Worm (Caenorhabditis elegans) whole organism, midembryonic: Measurements from ENCODE around the gene ifc-1.

Experiments
- T22C8.4 ChIP-seq: fragments of 200-800 bp; sonication (Bioruptor generic); IDR thresholded peaks from 2 replicates; pipeline ENCODE4 v1.3.6; 2022; ENCODE audit warnings: missing genetic modification characterization, missing compliant biosample characterization
- cog-1 ChIP-seq: sonication (generic microtip); optimal IDR thresholded peaks from 2 replicates; lab custom pipeline; 2016; ENCODE audit warnings: missing genetic modification characterization, missing compliant biosample characterization
- flt-1 ChIP-seq: fragments of 200-800 bp; sonication (Bioruptor generic); IDR thresholded peaks from 2 replicates; pipeline ENCODE4 v1.3.6; 2022; ENCODE audit warnings: missing genetic modification characterization, missing compliant biosample characterization
- klf-2 ChIP-seq: fragments of 200-800 bp; sonication (Bioruptor generic); conservative IDR thresholded peaks from 2 replicates; pipeline ENCODE4 v1.3.6; 2022; ENCODE audit warnings: missing genetic modification reagents, missing genetic modification characterization, missing compliant biosample characterization
- med-1 ChIP-seq: sonication (generic microtip); optimal IDR thresholded peaks from 2 replicates; lab custom pipeline; 2017; ENCODE audit warnings: missing genetic modification characterization, mild to moderate bottlenecking, missing compliant biosample characterization, antibody characterized with exemption, missing genetic modification reagents; ENCODE audit not compliant: insufficient read depth
- ref-1 ChIP-seq: fragments of 200-800 bp; sonication (Bioruptor generic); conservative IDR thresholded peaks from 2 replicates; pipeline ENCODE4 v1.3.6; 2022; ENCODE audit warnings: missing genetic modification reagents, missing genetic modification characterization, missing compliant biosample characterization
- tab-1 ChIP-seq: fragments of 200-800 bp; sonication (Bioruptor generic); IDR thresholded peaks from 2 replicates; pipeline ENCODE4 v1.3.6; 2022; ENCODE audit warnings: missing genetic modification characterization, missing compliant biosample characterization
- ztf-23 ChIP-seq: fragments of 200-800 bp; sonication (Bioruptor generic); IDR thresholded peaks from 2 replicates; pipeline ENCODE4 v1.3.6; 2022; ENCODE audit warnings: missing genetic modification reagents, missing genetic modification characterization, missing compliant biosample characterization
- ztf-29 ChIP-seq: fragments of 200-800 bp; sonication (Bioruptor generic); IDR thresholded peaks from 2 replicates; pipeline ENCODE4 v1.3.6; 2022; ENCODE audit warnings: missing genetic modification reagents, missing genetic modification characterization, missing compliant biosample characterization

ifc-1 gene

DNA sequence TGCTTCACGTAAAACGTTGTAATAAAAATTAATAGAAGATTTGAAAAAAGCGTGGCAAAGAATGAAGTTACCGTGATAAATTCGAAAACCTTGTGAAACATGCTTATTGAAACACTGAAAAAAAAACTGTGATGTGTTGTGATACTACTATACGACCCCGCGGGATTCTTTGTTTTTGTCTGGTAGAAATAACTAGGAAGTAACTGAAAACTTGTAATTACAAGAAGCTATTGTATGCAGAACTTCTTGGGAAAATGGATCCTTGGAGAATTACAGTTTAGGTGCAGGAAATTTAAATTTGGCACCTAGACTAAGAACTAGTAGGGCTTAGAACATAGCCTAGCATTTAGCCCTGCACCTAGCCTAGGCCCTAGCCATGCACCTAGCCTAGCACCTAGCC, 1.4 kb upstream of the ifc-1 start, which contains the start of gene str-39:
Gene str-39 (minus strand): TSS at position 101 of the 400 bp plus-strand sequence.
- TF ChIP-seq tab-1 (no peak), med-1 (GFP tag; lab: Kevin White, UChicago) (no peak), klf-2 (no peak), flt-1 (GFP tag; lab: Robert Waterston, UW) (no peak), ref-1 (GFP tag; lab: Robert Waterston, UW) (no peak), cog-1 (tag; lab: Kevin White, UChicago) (no peak)

DNA sequence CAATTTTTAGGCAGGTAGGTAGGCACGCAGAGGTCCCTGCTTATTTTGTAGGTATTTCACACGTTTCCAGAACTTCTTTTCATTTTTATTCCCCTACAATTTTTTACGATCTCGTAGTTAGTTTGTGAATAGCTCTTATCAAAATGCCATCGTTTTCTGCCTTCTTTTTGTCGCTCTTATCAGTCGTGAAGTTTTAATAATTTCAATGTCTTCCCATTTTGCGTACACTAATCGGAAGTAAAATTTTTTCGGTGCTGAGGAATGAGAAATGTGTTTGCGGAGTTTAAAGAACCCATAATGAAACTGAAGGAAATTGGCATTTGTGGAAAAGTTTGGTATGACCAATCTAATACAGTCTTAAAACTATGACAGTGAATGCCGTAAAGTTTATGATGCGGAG, 837 bp upstream of the ifc-1 start:
- TF ChIP-seq klf-2 (no peak), ztf-29 (GFP tag; lab: Robert Waterston, UW) (no peak), T22C8.4 (GFP tag; lab: Robert Waterston, UW) (no peak), med-1 (GFP tag; lab: Kevin White, UChicago) (no peak), ref-1 (GFP tag; lab: Robert Waterston, UW) (no peak)

DNA sequence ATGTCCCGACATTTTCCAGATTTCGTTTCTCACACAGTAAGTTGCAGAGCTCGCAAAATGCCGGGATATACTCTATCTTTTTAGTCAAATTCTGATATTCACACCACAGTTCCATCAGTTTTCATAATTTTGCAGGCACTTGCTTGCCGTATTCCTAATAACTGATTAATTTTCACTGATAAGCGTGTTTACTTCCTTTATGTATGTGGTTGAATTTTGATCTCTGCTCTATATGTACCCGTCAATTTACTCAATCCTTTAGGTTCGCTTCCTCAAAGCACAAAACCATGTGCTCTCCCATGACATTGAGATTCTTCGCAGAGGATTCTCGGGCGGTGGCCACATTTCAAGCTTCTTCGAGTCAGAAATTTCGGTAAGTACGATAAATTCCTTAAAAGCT, 372 bp downstream of the ifc-1 start:
- no peak for TF ChIP-seq klf-2
- TF ChIP-seq cog-1 (tag; lab: Kevin White, UChicago), result no peak
- TF ChIP-seq med-1 (GFP tag; lab: Kevin White, UChicago), result no peak
- no peak for TF ChIP-seq flt-1 (GFP tag; lab: Robert Waterston, UW)
- no peak for TF ChIP-seq ztf-23 (GFP tag; lab: Robert Waterston, UW)
- TF ChIP-seq T22C8.4 (GFP tag; lab: Robert Waterston, UW), result no peak
- TF ChIP-seq tab-1, result no peak
- no peak for TF ChIP-seq ref-1 (GFP tag; lab: Robert Waterston, UW)
- TF ChIP-seq ztf-29 (GFP tag; lab: Robert Waterston, UW), result no peak

DNA sequence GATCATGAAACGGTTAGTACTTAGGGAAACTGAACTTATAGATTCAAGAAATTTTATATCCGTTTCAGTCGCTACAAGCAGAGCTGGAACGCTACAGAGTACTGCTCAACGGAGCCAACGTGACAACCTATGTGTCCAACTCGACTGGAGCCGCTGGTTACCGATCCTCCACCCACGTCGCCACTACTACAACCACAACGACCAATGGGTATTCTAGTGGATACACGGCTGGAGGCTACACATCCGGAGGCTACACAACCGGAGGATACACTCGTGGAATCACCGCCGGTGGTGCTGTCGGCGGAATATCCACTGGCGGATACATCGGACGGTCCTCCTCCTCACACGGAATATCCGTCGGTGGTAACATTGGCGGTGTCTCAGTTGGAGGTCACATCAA, 1.9 kb downstream of the ifc-1 start:
- TF ChIP-seq tab-1, result no peak
- TF ChIP-seq klf-2, result no peak

DNA sequence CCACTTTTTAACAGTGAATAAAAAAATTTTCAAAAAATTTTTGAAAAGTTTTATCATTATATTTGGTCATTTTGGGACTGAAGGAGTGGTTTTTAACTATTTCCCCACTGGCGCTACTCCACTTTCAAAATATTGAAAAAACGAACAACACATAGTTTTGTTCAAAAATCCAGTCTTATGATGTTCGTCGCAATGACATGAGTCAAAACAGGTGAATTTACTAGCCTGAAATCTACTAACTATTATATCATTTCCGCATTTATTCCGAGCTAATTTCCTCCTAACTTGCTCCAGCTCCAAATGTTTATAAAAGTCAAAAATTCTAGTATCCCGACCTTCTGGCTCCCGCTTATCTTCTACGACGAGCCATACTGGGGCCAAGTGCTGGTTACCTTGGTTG, 3.2 kb downstream of the ifc-1 start, which contains the start of gene sre-24:
Gene sre-24 (plus strand): TSS at position 301 of the 400 bp plus-strand sequence.
- TF ChIP-seq flt-1 (GFP tag; lab: Robert Waterston, UW), result no peak

DNA sequence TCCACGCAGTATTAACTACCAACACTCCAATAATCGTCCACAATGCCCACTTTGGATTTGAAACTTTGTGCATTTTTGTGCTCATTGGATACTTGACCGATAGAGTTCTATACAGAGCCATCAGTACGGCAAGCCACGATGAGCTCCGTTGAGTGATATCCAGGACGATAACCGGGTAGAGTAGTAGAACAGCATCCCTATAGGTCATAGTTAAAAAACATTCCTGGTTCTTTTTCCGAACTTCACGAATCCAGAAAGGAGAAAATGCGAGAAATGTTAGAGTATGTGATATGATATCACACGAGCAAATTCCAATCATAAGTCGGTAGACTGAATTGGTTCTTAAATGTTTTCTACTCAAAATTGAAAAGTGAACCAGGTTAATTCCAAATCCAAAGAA, 7.1 kb downstream of the ifc-1 start:
- TF ChIP-seq ref-1 (GFP tag; lab: Robert Waterston, UW), result no peak
- no peak for TF ChIP-seq klf-2
- TF ChIP-seq cog-1 (tag; lab: Kevin White, UChicago), result no peak
- no peak for TF ChIP-seq ztf-23 (GFP tag; lab: Robert Waterston, UW)
- TF ChIP-seq med-1 (GFP tag; lab: Kevin White, UChicago), result no peak
- TF ChIP-seq tab-1, result no peak
- TF ChIP-seq flt-1 (GFP tag; lab: Robert Waterston, UW), result no peak
- no peak for TF ChIP-seq T22C8.4 (GFP tag; lab: Robert Waterston, UW)
- TF ChIP-seq ztf-29 (GFP tag; lab: Robert Waterston, UW), result no peak

DNA sequence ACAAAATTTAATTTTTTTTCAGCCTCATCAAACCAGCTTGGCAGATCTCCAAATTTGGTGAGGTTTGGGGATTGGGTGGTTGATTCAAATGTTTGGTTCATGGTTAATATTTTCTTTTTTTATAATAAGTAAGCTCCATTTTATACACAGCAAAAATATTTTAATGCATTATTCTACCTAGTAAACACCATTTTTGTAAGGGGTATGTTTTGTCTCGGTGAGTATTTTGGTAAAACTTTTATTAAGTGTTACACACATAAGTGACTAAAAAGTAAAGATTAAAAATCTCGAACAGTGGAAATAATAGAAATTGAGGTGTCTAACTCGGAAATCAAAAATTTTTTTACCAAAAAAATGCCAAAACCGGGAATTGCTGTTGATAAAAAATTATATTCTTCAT, 7.5 kb downstream of the ifc-1 start, which contains the start of gene srw-4:
Gene srw-4 (minus strand): TSS at position 101 of the 400 bp plus-strand sequence.
- no peak for TF ChIP-seq T22C8.4 (GFP tag; lab: Robert Waterston, UW)
- TF ChIP-seq ztf-23 (GFP tag; lab: Robert Waterston, UW), result no peak
- no peak for TF ChIP-seq med-1 (GFP tag; lab: Kevin White, UChicago)
- TF ChIP-seq tab-1, result no peak
- TF ChIP-seq ztf-29 (GFP tag; lab: Robert Waterston, UW), result no peak
- no peak for TF ChIP-seq cog-1 (tag; lab: Kevin White, UChicago)
- no peak for TF ChIP-seq ref-1 (GFP tag; lab: Robert Waterston, UW)
- TF ChIP-seq flt-1 (GFP tag; lab: Robert Waterston, UW), result no peak
- no peak for TF ChIP-seq klf-2

DNA sequence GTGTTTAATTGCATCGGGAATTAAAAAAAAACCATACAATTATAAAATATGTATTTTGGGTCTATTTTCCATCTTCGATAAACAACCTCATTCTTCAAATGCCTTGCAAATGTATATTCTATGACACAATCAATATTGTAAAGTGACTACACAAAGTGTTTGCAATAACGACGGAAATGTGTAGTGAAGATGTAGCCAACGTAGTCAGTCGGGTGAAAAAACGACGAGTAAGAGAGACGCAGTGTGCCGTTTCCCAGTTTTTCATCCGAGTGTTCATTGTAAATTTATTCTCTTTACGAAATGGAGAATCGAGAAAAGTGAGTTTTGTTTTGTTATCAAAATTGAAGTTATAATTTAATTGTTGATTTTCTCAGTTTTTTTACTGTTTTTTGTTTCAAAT, 10.7 kb downstream of the ifc-1 start, which contains the start of gene F37B4.15:
Gene F37B4.15 (plus strand): TSS at position 301 of the 400 bp plus-strand sequence.
- no peak for TF ChIP-seq flt-1 (GFP tag; lab: Robert Waterston, UW)
- TF ChIP-seq med-1 (GFP tag; lab: Kevin White, UChicago), result no peak
- no peak for TF ChIP-seq ztf-29 (GFP tag; lab: Robert Waterston, UW)
- no peak for TF ChIP-seq tab-1

DNA sequence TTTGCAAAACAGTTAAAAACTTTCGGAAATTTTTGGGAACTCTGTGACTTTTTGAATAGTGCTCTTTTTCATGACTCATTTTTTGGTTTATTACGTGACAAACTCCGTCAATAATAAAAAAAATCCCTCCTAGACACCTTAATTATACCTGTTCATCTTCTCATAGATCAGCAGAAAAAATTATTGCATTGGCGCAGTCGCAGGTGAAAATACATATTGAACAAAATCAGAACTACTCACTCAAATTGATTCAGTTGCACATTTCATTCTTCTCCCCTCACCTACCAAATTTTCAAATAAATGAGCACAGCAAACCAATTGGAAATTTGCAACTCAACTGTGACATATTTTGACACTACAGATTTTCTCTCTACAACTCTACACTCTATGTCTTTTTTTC, 11.8 kb downstream of the ifc-1 start, which contains the start of gene srh-127:
Gene srh-127 (plus strand): TSS at position 301 of the 400 bp plus-strand sequence.
- no peak for TF ChIP-seq T22C8.4 (GFP tag; lab: Robert Waterston, UW)
- no peak for TF ChIP-seq ztf-23 (GFP tag; lab: Robert Waterston, UW)
- TF ChIP-seq flt-1 (GFP tag; lab: Robert Waterston, UW), result no peak
- no peak for TF ChIP-seq ztf-29 (GFP tag; lab: Robert Waterston, UW)
- no peak for TF ChIP-seq klf-2
- no peak for TF ChIP-seq ref-1 (GFP tag; lab: Robert Waterston, UW)
- TF ChIP-seq tab-1, result no peak
- TF ChIP-seq cog-1 (tag; lab: Kevin White, UChicago), result no peak
- no peak for TF ChIP-seq med-1 (GFP tag; lab: Kevin White, UChicago)

DNA sequence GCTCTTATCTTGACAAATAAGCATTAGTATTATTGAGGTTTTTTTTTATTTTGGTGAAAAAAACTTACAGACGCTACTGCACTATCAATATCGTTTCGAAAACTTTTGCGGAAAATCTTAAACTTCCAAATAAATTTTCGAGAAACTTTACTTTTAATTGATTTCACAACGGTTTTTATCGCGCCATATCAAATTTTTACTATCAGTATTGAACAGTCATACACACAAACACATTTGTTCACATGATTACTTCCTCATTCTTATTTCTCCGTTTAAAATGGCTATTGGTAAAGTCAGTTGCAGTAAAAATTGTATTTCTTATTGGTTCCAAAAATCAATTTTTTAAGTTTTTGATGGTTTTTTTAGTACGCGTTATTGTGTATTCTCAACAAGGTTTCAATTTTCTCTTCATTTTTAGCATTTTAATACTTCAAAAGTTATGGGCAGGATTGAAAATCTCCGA, 15.0 kb downstream of the ifc-1 start, which contains the start of gene pals-32:
Gene pals-32 (plus strand): TSS at position 413 of the 463 bp plus-strand sequence.
- TF ChIP-seq T22C8.4 (GFP tag; lab: Robert Waterston, UW) (no peak), flt-1 (GFP tag; lab: Robert Waterston, UW) (no peak), ztf-23 (GFP tag; lab: Robert Waterston, UW) (no peak), ref-1 (GFP tag; lab: Robert Waterston, UW) (no peak), ztf-29 (GFP tag; lab: Robert Waterston, UW) (no peak), tab-1 (no peak), med-1 (GFP tag; lab: Kevin White, UChicago) (no peak), klf-2 (no peak), cog-1 (tag; lab: Kevin White, UChicago) (no peak)
